Fruit fly (Drosophila melanogaster) whole organism, prepupa: ENCODE results near the gene CG31459.

ENCODE experiments used
- Blimp-1 ChIP-seq: fragments of 200-800 bp; sonication (Bioruptor generic); optimal IDR thresholded peaks from 3 replicates; lab custom pipeline; 2017; ENCODE audit warnings: missing biosample characterization, missing genetic modification characterization, mild to moderate bottlenecking, moderate library complexity, missing genetic modification reagents
- CG10669 ChIP-seq: fragments of 200-800 bp; sonication (Bioruptor generic); optimal IDR thresholded peaks from 3 replicates; lab custom pipeline; 2018; ENCODE audit warnings: missing biosample characterization, mild to moderate bottlenecking, missing genetic modification characterization, moderate library complexity
- CG11294 ChIP-seq: fragments of 200-800 bp; sonication (Bioruptor generic); IDR thresholded peaks from 2 replicates; pipeline ENCODE4 v1.3.6; 2022; ENCODE audit warnings: missing biosample characterization, missing genetic modification characterization
- CG11762 ChIP-seq: fragments of 200-800 bp; sonication (Bioruptor generic); optimal IDR thresholded peaks from 3 replicates; lab custom pipeline; 2016; ENCODE audit warnings: missing biosample characterization, missing genetic modification characterization; ENCODE audit not compliant: insufficient read depth
- CG11902 ChIP-seq: fragments of 200-800 bp; sonication (Bioruptor generic); optimal IDR thresholded peaks from 3 replicates; lab custom pipeline; 2016; ENCODE audit warnings: missing biosample characterization, missing genetic modification characterization
- CG16779 ChIP-seq: fragments of 200-800 bp; sonication (Bioruptor generic); optimal IDR thresholded peaks from 3 replicates; lab custom pipeline; 2017; ENCODE audit warnings: missing biosample characterization, mild to moderate bottlenecking, missing genetic modification characterization
- CG31627 ChIP-seq: fragments of 200-800 bp; sonication (Bioruptor generic); optimal IDR thresholded peaks from 3 replicates; lab custom pipeline; 2016; ENCODE audit warnings: missing biosample characterization, missing genetic modification characterization
- CG32006 ChIP-seq: fragments of 200-800 bp; sonication (Bioruptor generic); optimal IDR thresholded peaks from 3 replicates; lab custom pipeline; 2017; ENCODE audit warnings: missing biosample characterization, mild to moderate bottlenecking, missing genetic modification characterization
- CG6808 ChIP-seq: fragments of 200-800 bp; sonication (Bioruptor generic); optimal IDR thresholded peaks from 3 replicates; lab custom pipeline; 2017; ENCODE audit warnings: missing biosample characterization, missing genetic modification characterization, mild to moderate bottlenecking, moderate library complexity, missing genetic modification reagents
- CG6854 ChIP-seq: fragments of 200-800 bp; sonication (Bioruptor generic); optimal IDR thresholded peaks from 2 replicates; lab custom pipeline; 2017; ENCODE audit warnings: missing biosample characterization, mild to moderate bottlenecking, missing genetic modification characterization
- CG7368 ChIP-seq: fragments of 200-800 bp; sonication (Bioruptor generic); optimal IDR thresholded peaks from 3 replicates; lab custom pipeline; 2016; ENCODE audit warnings: missing biosample characterization, missing genetic modification characterization
- CG8119 ChIP-seq: fragments of 200-800 bp; sonication (Bioruptor generic); IDR thresholded peaks from 3 replicates; pipeline ENCODE4 v1.3.6; 2022; ENCODE audit warnings: missing biosample characterization, missing genetic modification characterization
- CG8319 ChIP-seq: fragments of 200-800 bp; sonication (Bioruptor generic); optimal IDR thresholded peaks from 3 replicates; lab custom pipeline; 2016; ENCODE audit warnings: missing biosample characterization, missing genetic modification characterization
- CG8632 ChIP-seq: fragments of 200-800 bp; sonication (Bioruptor generic); optimal IDR thresholded peaks from 3 replicates; lab custom pipeline; 2016; ENCODE audit warnings: missing biosample characterization, missing genetic modification characterization
- Eip75B ChIP-seq: fragments of 200-800 bp; sonication (Bioruptor generic); optimal IDR thresholded peaks from 3 replicates; lab custom pipeline; 2016; ENCODE audit warnings: missing biosample characterization, missing genetic modification characterization
- Eip78C ChIP-seq: fragments of 200-800 bp; sonication (Bioruptor generic); peaks from one replicate; lab custom pipeline; 2016; ENCODE audit warnings: missing biosample characterization, missing genetic modification characterization
- Ets21C ChIP-seq: fragments of 200-800 bp; sonication (Bioruptor generic); optimal IDR thresholded peaks from 3 replicates; lab custom pipeline; 2016; ENCODE audit warnings: missing biosample characterization, missing genetic modification characterization
- Ets96B ChIP-seq: fragments of 200-800 bp; optimal IDR thresholded peaks from 2 replicates; lab custom pipeline; 2019; ENCODE audit warnings: missing biosample characterization, mild to moderate bottlenecking, missing genetic modification characterization, moderate library complexity
- Hr38 ChIP-seq: sonication (Bioruptor generic); optimal IDR thresholded peaks from 2 replicates; lab custom pipeline; 2016; ENCODE audit warnings: missing biosample characterization, missing genetic modification characterization
- Hr39 ChIP-seq: fragments of 200-800 bp; sonication (Bioruptor generic); optimal IDR thresholded peaks from 2 replicates; lab custom pipeline; 2016; ENCODE audit warnings: missing biosample characterization, missing genetic modification characterization
- Hr4 ChIP-seq: fragments of 200-800 bp; sonication (Bioruptor generic); optimal IDR thresholded peaks from 3 replicates; lab custom pipeline; 2016; ENCODE audit warnings: missing biosample characterization, missing genetic modification characterization
- Lpt ChIP-seq: fragments of 200-800 bp; sonication (Bioruptor generic); optimal IDR thresholded peaks from 3 replicates; lab custom pipeline; 2016; ENCODE audit warnings: missing biosample characterization, missing genetic modification characterization
- OdsH ChIP-seq: fragments of 200-800 bp; sonication (Bioruptor generic); optimal IDR thresholded peaks from 3 replicates; lab custom pipeline; 2016; ENCODE audit warnings: missing biosample characterization, missing genetic modification characterization
- Sox14 ChIP-seq: fragments of 200-800 bp; sonication (Bioruptor generic); optimal IDR thresholded peaks from 3 replicates; lab custom pipeline; 2016; ENCODE audit warnings: missing biosample characterization, missing genetic modification characterization
- Sox15 ChIP-seq: fragments of 200-800 bp; sonication (Bioruptor generic); optimal IDR thresholded peaks from 3 replicates; lab custom pipeline; 2016; ENCODE audit warnings: missing biosample characterization, missing genetic modification characterization
- achi ChIP-seq: fragments of 200-800 bp; sonication (Bioruptor generic); optimal IDR thresholded peaks from 3 replicates; lab custom pipeline; 2016; ENCODE audit warnings: missing biosample characterization, missing genetic modification characterization
- acj6 ChIP-seq: fragments of 200-800 bp; sonication (Bioruptor generic); optimal IDR thresholded peaks from 3 replicates; lab custom pipeline; 2016; ENCODE audit warnings: missing biosample characterization, missing genetic modification characterization
- cyc ChIP-seq: fragments of 200-800 bp; sonication (Bioruptor generic); optimal IDR thresholded peaks from 3 replicates; lab custom pipeline; 2016; ENCODE audit warnings: missing biosample characterization, missing genetic modification characterization
- dac ChIP-seq: fragments of 200-800 bp; sonication (Bioruptor generic); optimal IDR thresholded peaks from 2 replicates; lab custom pipeline; 2017; ENCODE audit warnings: missing biosample characterization, mild to moderate bottlenecking, missing genetic modification characterization
- dsx ChIP-seq: fragments of 200-800 bp; optimal IDR thresholded peaks from 3 replicates; lab custom pipeline; 2019; ENCODE audit warnings: missing biosample characterization, mild to moderate bottlenecking, missing genetic modification characterization, moderate library complexity; ENCODE audit not compliant: poor library complexity, severe bottlenecking
- eg ChIP-seq: fragments of 200-800 bp; sonication (Bioruptor generic); IDR thresholded peaks from 3 replicates; pipeline ENCODE4 v1.3.6; 2022; ENCODE audit warnings: missing biosample characterization, missing genetic modification characterization
- esn ChIP-seq: fragments of 200-800 bp; sonication (Bioruptor generic); optimal IDR thresholded peaks from 2 replicates; lab custom pipeline; 2016; ENCODE audit warnings: missing biosample characterization, mild to moderate bottlenecking, missing genetic modification characterization, moderate library complexity
- fd59A ChIP-seq: fragments of 200-800 bp; sonication (Bioruptor generic); optimal IDR thresholded peaks from 2 replicates; lab custom pipeline; 2017; ENCODE audit warnings: missing biosample characterization, mild to moderate bottlenecking, missing genetic modification characterization, missing genetic modification reagents
- fd85E ChIP-seq: fragments of 200-800 bp; sonication (Bioruptor generic); optimal IDR thresholded peaks from 3 replicates; lab custom pipeline; 2016; ENCODE audit warnings: missing biosample characterization, missing genetic modification characterization
- fkh ChIP-seq: fragments of 200-800 bp; sonication (Bioruptor generic); optimal IDR thresholded peaks from 3 replicates; lab custom pipeline; 2017; ENCODE audit warnings: missing biosample characterization, mild to moderate bottlenecking, missing genetic modification characterization, moderate library complexity
- lz ChIP-seq: fragments of 200-800 bp; sonication (Bioruptor generic); optimal IDR thresholded peaks from 3 replicates; lab custom pipeline; 2016; ENCODE audit warnings: missing biosample characterization, missing genetic modification characterization
- net ChIP-seq: fragments of 200-800 bp; sonication (Bioruptor generic); optimal IDR thresholded peaks from 3 replicates; lab custom pipeline; 2016; ENCODE audit warnings: missing biosample characterization, missing genetic modification characterization
- pdm3 ChIP-seq: fragments of 200-800 bp; sonication (Bioruptor generic); optimal IDR thresholded peaks from 3 replicates; lab custom pipeline; 2016; ENCODE audit warnings: missing biosample characterization, missing genetic modification characterization
- salr ChIP-seq, 2 experiments: fragments of 200-800 bp; sonication (Bioruptor generic); optimal IDR thresholded peaks; 3 replicates each; lab custom pipeline; 2016 to 2018; ENCODE audit warnings: missing biosample characterization in 2 of 2, missing genetic modification characterization in 2 of 2, mild to moderate bottlenecking in 1 of 2
- ss ChIP-seq, 2 experiments: fragments of 200-800 bp; sonication (Bioruptor generic); optimal IDR thresholded peaks; 2 replicates in 1 of 2; 3 replicates in 1 of 2; lab custom pipeline; 2017 to 2018; ENCODE audit warnings: mild to moderate bottlenecking in 2 of 2, missing biosample characterization in 2 of 2, missing genetic modification characterization in 2 of 2, moderate library complexity in 1 of 2
- svp ChIP-seq: fragments of 200-800 bp; sonication (Bioruptor generic); peaks from one replicate; lab custom pipeline; 2016; ENCODE audit warnings: missing biosample characterization, missing genetic modification characterization
- topi ChIP-seq: fragments of 200-800 bp; sonication (Bioruptor generic); optimal IDR thresholded peaks from 3 replicates; lab custom pipeline; 2016; ENCODE audit warnings: missing biosample characterization, missing genetic modification characterization
- vri ChIP-seq: fragments of 200-800 bp; sonication (Bioruptor generic); optimal IDR thresholded peaks from 3 replicates; lab custom pipeline; 2016; ENCODE audit warnings: missing biosample characterization, mild to moderate bottlenecking, missing genetic modification characterization

CG31459 gene

DNA sequence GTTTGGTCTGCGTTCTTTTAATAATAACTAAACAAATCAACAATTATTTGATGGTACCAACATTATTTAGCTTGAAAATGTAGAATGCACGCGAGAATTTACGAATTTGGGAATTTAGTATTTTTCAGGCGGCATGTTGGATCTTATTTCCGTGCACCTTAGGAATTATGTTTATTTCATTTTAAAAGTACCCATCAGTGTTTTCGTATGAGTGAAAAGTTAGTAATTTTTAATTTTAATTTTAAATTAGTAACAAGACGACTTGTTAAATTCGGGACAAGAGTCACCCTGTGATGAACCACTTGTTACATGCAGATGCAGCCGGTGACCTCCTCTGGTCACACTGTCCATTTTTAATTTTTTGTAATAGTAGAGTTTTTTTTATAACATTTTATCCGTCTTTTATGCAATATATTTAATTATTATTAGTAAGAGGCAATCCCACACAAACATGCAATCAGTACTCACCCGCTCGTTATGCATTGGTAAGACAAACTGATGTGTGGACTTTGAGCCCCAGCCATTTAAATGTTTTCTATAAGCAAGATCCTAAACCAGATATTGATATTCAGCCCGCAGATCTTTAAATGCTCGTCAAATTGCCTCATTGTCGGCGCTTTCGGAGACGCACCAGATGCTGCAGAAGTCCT is 36.9 kb downstream of the CG31459 start, which contains the start of the genes CG17186 and Arc42 (continued):
- TF ChIP-seq lz (GFP tag; lab: Kevin White, UChicago) (peak; percentile 46), ss (GFP tag; optimal IDR thresholded peaks at IDR 0.05; lab: Kevin White, UChicago) (peak; percentile 85 to 87), acj6 (GFP tag; lab: Kevin White, UChicago) (peak; percentile 19), Ets21C (GFP tag; lab: Kevin White, UChicago) (no peak), salr (GFP tag; optimal IDR thresholded peaks at IDR 0.05; lab: Kevin White, UChicago) (no peak), CG6808 (GFP tag; lab: Kevin White, UChicago) (peak; percentile 79), net (peak; percentile 3), achi (peak; percentile 2), CG10669 (GFP tag; lab: Kevin White, UChicago) (peak; percentile 26), dac (no peak), CG16779 (tag; lab: Kevin White, UChicago) (peak; percentile 62), CG11294 (GFP tag; lab: Robert Waterston, UW) (no peak), fd59A (GFP tag; lab: Kevin White, UChicago) (no peak), dsx (peak; percentile 23), CG11762 (GFP tag; lab: Kevin White, UChicago) (no peak), eg (GFP tag; lab: Robert Waterston, UW) (peak; percentile 41; the same call in 1 of the 3 replicates), Eip75B (GFP tag; lab: Kevin White, UChicago) (peak; percentile 45), CG8632 (GFP tag; lab: Kevin White, UChicago) (no peak), Sox14 (peak; percentile 28), pdm3 (GFP tag; lab: Kevin White, UChicago) (no peak), Ets96B (tag; lab: Kevin White, UChicago) (no peak), vri (GFP tag; lab: Kevin White, UChicago) (peak; percentile 39), CG6854 (GFP tag; lab: Kevin White, UChicago) (peak; percentile 47), svp (GFP tag; lab: Kevin White, UChicago) (no peak)

DNA sequence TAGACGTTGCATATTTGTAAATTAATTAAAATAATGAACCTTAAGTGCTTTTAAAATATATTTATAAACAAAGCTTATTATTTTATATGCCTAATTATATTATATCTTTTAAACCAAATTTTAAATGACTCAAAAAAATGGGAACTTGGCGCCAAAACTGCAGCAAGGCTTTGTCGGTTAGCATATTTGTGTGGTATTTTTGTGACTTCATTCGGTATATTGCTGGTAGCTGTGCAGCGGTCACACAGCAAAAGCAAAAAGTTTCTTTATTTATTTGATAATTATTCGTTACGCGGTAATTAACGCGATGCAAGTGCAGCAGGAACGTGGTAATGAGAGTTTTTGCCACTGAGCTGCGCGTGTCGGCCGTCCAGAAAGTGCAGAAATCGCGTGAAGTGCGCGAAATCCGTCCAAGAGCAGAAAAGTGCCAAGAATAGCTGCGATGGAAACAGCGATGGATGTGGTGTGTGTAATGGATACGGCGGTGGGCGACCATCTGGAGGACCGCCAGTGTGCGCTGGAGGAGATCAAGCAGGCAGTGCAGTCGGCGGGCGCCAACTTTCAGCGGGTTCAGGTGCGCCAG is 38.9 kb downstream of the CG31459 start, which contains the start of gene Ask1:
Gene Ask1, plus strand, starts transcription at position 250 of the 583 bp plus-strand sequence.
- TF ChIP-seq CG6854 (GFP tag; lab: Kevin White, UChicago) (peak; percentile 16), fkh (GFP tag; lab: Kevin White, UChicago) (peak; percentile 20), Eip78C (GFP tag; lab: Kevin White, UChicago) (no peak), Lpt (no peak), fd85E (GFP tag; lab: Kevin White, UChicago) (no peak)

DNA sequence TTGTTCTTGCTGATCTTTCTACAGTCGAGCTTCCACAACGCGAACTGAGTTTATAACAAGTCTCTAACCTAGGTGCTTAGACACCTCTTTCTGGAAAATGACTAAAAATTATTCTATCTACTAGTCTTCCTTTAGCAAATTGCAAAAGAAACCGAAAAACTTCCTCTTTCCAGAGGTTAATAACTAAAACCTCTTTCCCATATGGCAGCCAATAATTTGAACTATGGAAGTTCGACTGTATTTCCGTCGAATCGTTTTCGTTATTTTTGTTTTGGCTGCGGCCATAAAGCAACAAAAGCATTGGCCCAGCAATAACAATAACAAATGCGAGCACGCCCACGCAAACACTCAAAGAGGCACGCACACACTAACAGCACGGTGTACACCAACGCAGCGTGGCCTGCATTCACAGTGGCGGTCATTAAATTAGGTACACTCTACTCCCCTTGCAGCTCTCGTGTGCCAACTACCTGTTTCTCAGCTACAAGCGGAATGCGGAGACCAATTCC is 39.8 kb downstream of the CG31459 start:
- TF ChIP-seq CG31627 (GFP tag; lab: Kevin White, UChicago) = peak; percentile 38
- TF ChIP-seq Eip78C (GFP tag; lab: Kevin White, UChicago) = peak; percentile 85
- TF ChIP-seq CG6854 (GFP tag; lab: Kevin White, UChicago) = peak; percentile 38
- peak; percentile 38 for TF ChIP-seq CG6808 (GFP tag; lab: Kevin White, UChicago)
- TF ChIP-seq eg (GFP tag; lab: Robert Waterston, UW) = peak; percentile 50; the same call in 1 of the 3 replicates
- no peak for TF ChIP-seq Sox15 (GFP tag; lab: Kevin White, UChicago)
- peak; percentile 13 for TF ChIP-seq cyc (GFP tag; lab: Kevin White, UChicago)
- no peak for TF ChIP-seq svp (GFP tag; lab: Kevin White, UChicago)
- no peak for TF ChIP-seq CG16779 (tag; lab: Kevin White, UChicago)
- TF ChIP-seq topi = peak; percentile 25
- peak; percentile 7 for TF ChIP-seq Hr4 (GFP tag; lab: Kevin White, UChicago)
- TF ChIP-seq lz (GFP tag; lab: Kevin White, UChicago) = peak; percentile 27
- TF ChIP-seq dsx = no peak
- TF ChIP-seq Sox14 = peak; percentile 39
- peak; percentile 5 for TF ChIP-seq CG7368 (GFP tag; lab: Kevin White, UChicago)
- TF ChIP-seq Lpt = no peak
- no peak for TF ChIP-seq Hr38 (GFP tag; lab: Kevin White, UChicago)
- TF ChIP-seq Hr39 (GFP tag; lab: Kevin White, UChicago) = no peak
- peak; percentile 11 for TF ChIP-seq OdsH
- TF ChIP-seq CG32006 (GFP tag; lab: Kevin White, UChicago) = peak; percentile 36
- peak; percentile 33; the same call in 1 of the 3 replicates for TF ChIP-seq CG8119
- no peak for TF ChIP-seq acj6 (GFP tag; lab: Kevin White, UChicago)
- no peak for TF ChIP-seq CG11902 (GFP tag; lab: Kevin White, UChicago)
- TF ChIP-seq CG8319 (GFP tag; lab: Kevin White, UChicago) = no peak
- no peak for TF ChIP-seq Blimp-1
- TF ChIP-seq fkh (GFP tag; lab: Kevin White, UChicago) = peak; percentile 10
- TF ChIP-seq esn (GFP tag; lab: Kevin White, UChicago) = peak; percentile 45
- TF ChIP-seq dac = no peak
- TF ChIP-seq ss (GFP tag; optimal IDR thresholded peaks at IDR 0.05; lab: Kevin White, UChicago) = peak in 1 of 2 experiments; percentile 52
- TF ChIP-seq pdm3 (GFP tag; lab: Kevin White, UChicago) = no peak
